Fruit fly (Drosophila melanogaster): Measurements from ENCODE around the gene GC1.

- TF ChIP-seq Sin3A (optimal IDR thresholded peaks at IDR 0.05) (no peak), insv (optimal IDR thresholded peaks at IDR 0.05) (no peak), ttk (optimal IDR thresholded peaks at IDR 0.05) (no peak), psq (optimal IDR thresholded peaks at IDR 0.05) (no peak), h (optimal IDR thresholded peaks at IDR 0.05) (no peak)
These were observed 20.2 kb upstream of the GC1 start for dm6 chr3R:11947079-11947869.
